Worm (Caenorhabditis elegans) whole organism, young adult: ENCODE data around the gene fbxa-141.
A peak's percentile ranks its signal among the peaks of the same experiment; 100 is the strongest.

Experiments
- C17E4.6 ChIP-seq: fragments of 200-800 bp; sonication (Bioruptor generic); IDR thresholded peaks from 2 replicates; pipeline ENCODE4 v1.3.6; 2022; ENCODE audit warnings: missing genetic modification reagents, missing genetic modification characterization, missing compliant biosample characterization
- D2030.7 ChIP-seq: fragments of 200-800 bp; sonication (Bioruptor generic); IDR thresholded peaks from 2 replicates; pipeline ENCODE4 v1.3.6; 2022; ENCODE audit warnings: missing genetic modification reagents, missing genetic modification characterization, missing compliant biosample characterization
- F37B4.10 ChIP-seq: fragments of 200-800 bp; sonication (Bioruptor generic); IDR thresholded peaks from 2 replicates; pipeline ENCODE4 v1.3.6; 2022; ENCODE audit warnings: missing genetic modification characterization, missing compliant biosample characterization
- F49E8.2 ChIP-seq: sonication (generic microtip); optimal IDR thresholded peaks from 3 replicates; lab custom pipeline; 2017; ENCODE audit warnings: missing genetic modification characterization, mild to moderate bottlenecking, missing compliant biosample characterization, antibody characterized with exemption, moderate library complexity; ENCODE audit not compliant: insufficient read depth
- F52B5.7 ChIP-seq: sonication (generic microtip); optimal IDR thresholded peaks from 2 replicates; lab custom pipeline; 2016; ENCODE audit warnings: mild to moderate bottlenecking, missing genetic modification characterization, missing compliant biosample characterization
- K12H6.12 ChIP-seq: fragments of 200-800 bp; sonication (Bioruptor generic); optimal IDR thresholded peaks from 2 replicates; lab custom pipeline; 2018; ENCODE audit warnings: mild to moderate bottlenecking, missing genetic modification characterization, missing compliant biosample characterization
- T07F8.4 ChIP-seq: sonication (generic microtip); optimal IDR thresholded peaks from 2 replicates; lab custom pipeline; 2016; ENCODE audit warnings: mild to moderate bottlenecking, missing genetic modification characterization, moderate library complexity, missing compliant biosample characterization
- T26A5.8 ChIP-seq: sonication (generic microtip); optimal IDR thresholded peaks from 2 replicates; lab custom pipeline; 2016; ENCODE audit warnings: missing genetic modification characterization, missing compliant biosample characterization
- Y53G8AR.9 ChIP-seq: fragments of 200-800 bp; sonication (Bioruptor generic); conservative IDR thresholded peaks from 2 replicates; pipeline ENCODE4 v1.3.6; 2022; ENCODE audit warnings: missing genetic modification reagents, missing genetic modification characterization, missing compliant biosample characterization
- Y95B8A.8 ChIP-seq: fragments of 200-800 bp; sonication (Bioruptor generic); IDR thresholded peaks from 2 replicates; pipeline ENCODE4 v1.3.6; 2022; ENCODE audit warnings: missing genetic modification reagents, missing genetic modification characterization, missing compliant biosample characterization
- attf-3 ChIP-seq: fragments of 200-800 bp; sonication (Bioruptor generic); conservative IDR thresholded peaks from 2 replicates; pipeline ENCODE4 v1.3.6; 2022; ENCODE audit warnings: missing genetic modification reagents, missing genetic modification characterization, missing compliant biosample characterization
- attf-6 ChIP-seq: fragments of 200-800 bp; sonication (Bioruptor generic); IDR thresholded peaks from 2 replicates; pipeline ENCODE4 v1.3.6; 2022; ENCODE audit warnings: missing genetic modification reagents, missing genetic modification characterization, missing compliant biosample characterization
- bed-2 ChIP-seq: fragments of 200-800 bp; sonication (Bioruptor generic); IDR thresholded peaks from 2 replicates; pipeline ENCODE4 v1.3.6; 2022; ENCODE audit warnings: missing genetic modification reagents, missing genetic modification characterization, missing compliant biosample characterization
- cebp-2 ChIP-seq: fragments of 200-800 bp; sonication (Bioruptor generic); IDR thresholded peaks from 2 replicates; pipeline ENCODE4 v1.3.6; 2022; ENCODE audit warnings: missing genetic modification characterization, missing compliant biosample characterization
- die-1 ChIP-seq: sonication (generic microtip); optimal IDR thresholded peaks from 2 replicates; lab custom pipeline; 2016; ENCODE audit warnings: missing genotype, mild to moderate bottlenecking, missing genetic modification characterization, missing compliant biosample characterization
- efl-1 ChIP-seq: fragments of 150-350 bp; optimal IDR thresholded peaks from 2 replicates; lab custom pipeline; 2014; ENCODE audit warnings: missing biosample characterization, missing genetic modification reagents, missing genetic modification characterization
- hlh-12 ChIP-seq: sonication (generic microtip); optimal IDR thresholded peaks from 2 replicates; lab custom pipeline; 2016; ENCODE audit warnings: missing genetic modification characterization, missing compliant biosample characterization
- hlh-26 ChIP-seq: fragments of 200-800 bp; sonication (Bioruptor generic); conservative IDR thresholded peaks from 2 replicates; pipeline ENCODE4 v1.3.6; 2022; ENCODE audit warnings: missing genetic modification reagents, missing genetic modification characterization, missing compliant biosample characterization
- hrde-1 ChIP-seq: sonication (generic microtip); optimal IDR thresholded peaks from 2 replicates; lab custom pipeline; 2016; ENCODE audit warnings: missing genetic modification characterization, mild to moderate bottlenecking, missing compliant biosample characterization, moderate library complexity, missing genotype, missing genetic modification reagents, borderline replicate concordance
- hsf-1 ChIP-seq: fragments of 200-800 bp; sonication (Bioruptor generic); IDR thresholded peaks from 2 replicates; pipeline ENCODE4 v1.3.6; 2022; ENCODE audit warnings: missing genetic modification reagents, missing genetic modification characterization, missing compliant biosample characterization
- let-526 ChIP-seq: fragments of 200-800 bp; sonication (Bioruptor generic); IDR thresholded peaks from 2 replicates; pipeline ENCODE4 v1.3.6; 2022; ENCODE audit warnings: missing genetic modification reagents, missing genetic modification characterization, missing compliant biosample characterization
- lin-40 ChIP-seq: sonication (generic microtip); optimal IDR thresholded peaks from 2 replicates; lab custom pipeline; 2016; ENCODE audit warnings: missing genetic modification characterization, mild to moderate bottlenecking, missing compliant biosample characterization, missing genotype, missing genetic modification reagents
- lin-54 ChIP-seq: fragments of 200-800 bp; sonication (Bioruptor generic); optimal IDR thresholded peaks from 2 replicates; lab custom pipeline; 2018; ENCODE audit warnings: mild to moderate bottlenecking, missing genetic modification characterization, missing compliant biosample characterization
- lsy-27 ChIP-seq: sonication (generic microtip); optimal IDR thresholded peaks from 2 replicates; lab custom pipeline; 2017; ENCODE audit warnings: missing genetic modification characterization, mild to moderate bottlenecking, missing compliant biosample characterization, antibody characterized with exemption, missing genotype, borderline replicate concordance; ENCODE audit not compliant: insufficient read depth
- madf-3 ChIP-seq: fragments of 200-800 bp; sonication (Bioruptor generic); IDR thresholded peaks from 2 replicates; pipeline ENCODE4 v1.3.6; 2022; ENCODE audit warnings: missing genetic modification reagents, missing genetic modification characterization, missing compliant biosample characterization
- madf-6 ChIP-seq: fragments of 200-800 bp; sonication (Bioruptor generic); IDR thresholded peaks from 2 replicates; pipeline ENCODE4 v1.3.6; 2022; ENCODE audit warnings: missing genetic modification reagents, missing genetic modification characterization, missing compliant biosample characterization
- madf-8 ChIP-seq: fragments of 200-800 bp; sonication (Bioruptor generic); conservative IDR thresholded peaks from 2 replicates; pipeline ENCODE4 v1.3.6; 2022; ENCODE audit warnings: missing genetic modification reagents, missing genetic modification characterization, missing compliant biosample characterization
- nhr-179 ChIP-seq: sonication (generic microtip); optimal IDR thresholded peaks from 2 replicates; lab custom pipeline; 2016; ENCODE audit warnings: mild to moderate bottlenecking, missing genetic modification characterization, missing compliant biosample characterization
- nhr-80 ChIP-seq: sonication (generic microtip); optimal IDR thresholded peaks from 2 replicates; lab custom pipeline; 2016; ENCODE audit warnings: missing genetic modification characterization, missing compliant biosample characterization
- nhr-90 ChIP-seq: sonication (generic microtip); optimal IDR thresholded peaks from 2 replicates; lab custom pipeline; 2016; ENCODE audit warnings: missing genotype, mild to moderate bottlenecking, missing genetic modification characterization, missing compliant biosample characterization
- rcor-1 ChIP-seq: fragments of 200-800 bp; sonication (Bioruptor generic); IDR thresholded peaks from 2 replicates; pipeline ENCODE4 v1.3.6; 2022; ENCODE audit warnings: missing genetic modification reagents, missing genetic modification characterization, missing compliant biosample characterization
- repo-1 ChIP-seq: sonication (generic microtip); optimal IDR thresholded peaks from 2 replicates; lab custom pipeline; 2017; ENCODE audit warnings: mild to moderate bottlenecking, missing genetic modification characterization, missing compliant biosample characterization
- rpc-1 ChIP-seq, 2 experiments: fragments of 150-350 bp in 1 of 2; sonication (generic microtip) in 1 of 2; optimal IDR thresholded peaks; 2 replicates each; lab custom pipeline; 2014 to 2018; ENCODE audit warnings: missing biosample characterization in 1 of 2, missing genetic modification characterization in 1 of 2, missing genetic modification reagents in 1 of 2, missing genotype in 1 of 2
- sea-2 ChIP-seq: fragments of 200-800 bp; sonication (Bioruptor generic); IDR thresholded peaks from 2 replicates; pipeline ENCODE4 v1.3.6; 2022; ENCODE audit warnings: missing genetic modification characterization, missing compliant biosample characterization
- snpc-1.3 ChIP-seq: sonication (generic microtip); optimal IDR thresholded peaks from 2 replicates; lab custom pipeline; 2017; ENCODE audit warnings: missing genetic modification characterization, mild to moderate bottlenecking, missing compliant biosample characterization, antibody characterized with exemption, moderate library complexity, missing genotype, missing genetic modification reagents; ENCODE audit not compliant: insufficient read depth
- sptf-2 ChIP-seq: fragments of 200-800 bp; sonication (Bioruptor generic); optimal IDR thresholded peaks from 2 replicates; lab custom pipeline; 2018; ENCODE audit warnings: mild to moderate bottlenecking, missing genetic modification characterization, missing compliant biosample characterization
- tbx-9 ChIP-seq: sonication (generic microtip); optimal IDR thresholded peaks from 2 replicates; lab custom pipeline; 2016; ENCODE audit warnings: borderline replicate concordance, missing genetic modification characterization, inconsistent platforms, missing compliant biosample characterization
- tlf-1 ChIP-seq: fragments of 200-800 bp; sonication (Bioruptor generic); optimal IDR thresholded peaks from 2 replicates; lab custom pipeline; 2018; ENCODE audit warnings: mild to moderate bottlenecking, missing genetic modification characterization, missing compliant biosample characterization
- unc-130 ChIP-seq: sonication (generic microtip); optimal IDR thresholded peaks from 2 replicates; lab custom pipeline; 2016; ENCODE audit warnings: missing genetic modification reagents, missing genetic modification characterization, missing compliant biosample characterization
- unc-62 ChIP-seq: fragments of 150-350 bp; optimal IDR thresholded peaks from 2 replicates; lab custom pipeline; 2014; ENCODE audit warnings: missing biosample characterization, missing genetic modification reagents, missing genetic modification characterization
- xnd-1 ChIP-seq: sonication (generic microtip); optimal IDR thresholded peaks from 2 replicates; lab custom pipeline; 2016; ENCODE audit warnings: missing genotype, missing genetic modification reagents, missing genetic modification characterization, missing compliant biosample characterization
- ztf-18 ChIP-seq: sonication (generic microtip); optimal IDR thresholded peaks from 2 replicates; lab custom pipeline; 2016; ENCODE audit warnings: missing genotype, mild to moderate bottlenecking, missing genetic modification characterization, missing compliant biosample characterization

fbxa-141 gene

DNA sequence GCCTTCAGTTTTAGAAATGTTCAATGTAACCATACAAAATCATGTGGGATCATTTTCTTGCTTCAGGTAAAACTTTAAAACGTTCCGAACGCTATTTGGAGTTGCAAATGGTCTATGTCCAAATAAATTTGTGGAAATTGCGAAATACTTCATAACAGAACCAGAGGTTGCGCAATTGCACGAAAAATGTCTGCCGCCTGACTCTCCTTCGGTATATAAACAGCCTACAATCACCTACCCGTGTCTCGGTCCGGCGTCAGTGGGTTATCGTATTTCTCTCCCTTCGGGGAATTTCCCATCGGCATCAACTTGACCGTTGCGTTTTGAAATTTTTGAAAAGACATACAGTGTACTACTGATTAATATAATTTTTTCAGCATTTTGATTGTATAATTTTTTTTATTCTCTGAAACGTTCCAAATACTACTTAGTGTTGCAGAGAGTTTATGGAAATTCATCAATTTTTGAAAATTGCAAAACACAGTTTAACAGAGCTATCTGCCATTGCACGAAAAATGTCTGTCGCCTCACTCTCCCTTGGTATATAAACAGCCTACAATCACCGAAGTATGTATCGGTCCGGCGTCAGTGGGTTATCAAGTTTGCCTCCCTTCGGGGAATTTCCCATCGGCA lies 36.0 kb downstream of the fbxa-141 start (continued):
- TF ChIP-seq rpc-1 (optimal IDR thresholded peaks at IDR 0.05; lab: Kevin White, UChicago) (peak; percentile 65), rpc-1 (tag; optimal IDR thresholded peaks at IDR 0.05; lab: Kevin White, UChicago) (peak; percentile 55), tbx-9 (tag; lab: Kevin White, UChicago) (no peak), nhr-179 (no peak), hsf-1 (no peak), die-1 (tag; lab: Kevin White, UChicago) (no peak), attf-3 (GFP tag; lab: Robert Waterston, UW) (no peak), madf-8 (GFP tag; lab: Robert Waterston, UW) (no peak), repo-1 (peak; percentile 83), nhr-90 (tag; lab: Kevin White, UChicago) (peak; percentile 64), nhr-80 (peak; percentile 14), bed-2 (GFP tag; lab: Robert Waterston, UW) (no peak), F49E8.2 (no peak), T26A5.8 (no peak), T07F8.4 (tag; lab: Kevin White, UChicago) (no peak), lsy-27 (tag; lab: Kevin White, UChicago) (no peak), K12H6.12 (tag; lab: Kevin White, UChicago) (no peak), tlf-1 (GFP tag; lab: Kevin White, UChicago) (no peak), F52B5.7 (tag; lab: Kevin White, UChicago) (no peak), hlh-12 (tag; lab: Kevin White, UChicago) (no peak), rcor-1 (GFP tag; lab: Robert Waterston, UW) (0 out of 2 replicates have a peak, but pooled peaks have one; percentile 15), xnd-1 (tag; lab: Kevin White, UChicago) (no peak), Y53G8AR.9 (GFP tag; lab: Robert Waterston, UW) (no peak), sptf-2 (GFP tag; lab: Kevin White, UChicago) (no peak), attf-6 (GFP tag; lab: Robert Waterston, UW) (no peak), unc-130 (GFP tag; lab: Kevin White, UChicago) (no peak), unc-62 (GFP tag; lab: Kevin White, UChicago) (no peak), lin-54 (no peak), hrde-1 (tag; lab: Kevin White, UChicago) (no peak), cebp-2 (peak; percentile 69; the same call in 1 of the 2 replicates), madf-6 (GFP tag; lab: Robert Waterston, UW) (no peak), ztf-18 (tag; lab: Kevin White, UChicago) (peak; percentile 39)

- TF ChIP-seq attf-6 (GFP tag; lab: Robert Waterston, UW), result no peak
These were observed 39.0 kb downstream of the fbxa-141 start, which contains the start of gene M163.5 for ce11 chrX:14473740-14474139. M163.5 (plus strand) TSS chrX:14474040.

DNA sequence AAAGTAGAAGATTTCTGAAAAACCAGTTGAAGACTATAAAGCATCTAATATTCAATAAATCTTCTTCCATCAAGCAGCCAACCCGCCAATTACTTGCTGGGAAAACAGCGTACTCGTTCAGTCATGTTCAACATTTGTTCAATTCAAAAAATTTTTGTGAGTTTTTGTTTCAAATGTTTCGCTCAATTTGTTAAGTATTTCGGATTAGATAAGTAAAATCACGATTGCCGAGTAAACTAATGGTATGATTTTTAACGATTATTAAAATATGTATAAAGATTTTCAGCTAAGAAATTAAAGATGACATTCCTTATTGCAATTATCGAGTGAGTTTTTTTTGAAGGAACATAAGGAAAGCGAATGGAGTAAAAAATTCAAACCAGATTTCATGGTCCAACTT lies 42.0 kb downstream of the fbxa-141 start, which contains the start of gene M163.10:
Gene M163.10, plus strand, starts transcription at position 301 of the 400 bp plus-strand sequence.
- TF ChIP-seq ztf-18 (tag; lab: Kevin White, UChicago), result no peak
- no peak for TF ChIP-seq nhr-80
- TF ChIP-seq let-526, result no peak
- no peak for TF ChIP-seq hlh-26
- no peak for TF ChIP-seq unc-62 (GFP tag; lab: Kevin White, UChicago)

DNA sequence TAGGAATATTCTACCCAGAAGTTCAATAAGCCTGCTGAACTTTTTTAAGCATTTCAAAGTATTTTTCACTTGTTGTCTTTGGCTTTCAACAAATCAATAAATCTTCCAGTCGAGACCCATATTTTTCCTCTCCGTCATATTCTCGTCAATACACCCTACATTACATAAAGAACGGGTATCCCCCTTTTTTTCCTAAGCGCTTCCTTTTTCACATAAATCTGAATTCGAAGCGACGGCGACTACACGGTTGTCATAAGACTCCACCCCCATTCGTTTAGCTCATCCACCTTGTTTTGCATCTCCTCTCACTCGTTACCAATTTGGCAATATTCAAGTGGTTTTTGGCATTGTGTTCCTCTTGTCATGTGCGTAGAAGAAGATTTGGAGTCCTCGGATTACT lies 43.4 kb downstream of the fbxa-141 start, which contains the start of gene M163.9:
Gene M163.9, plus strand, starts transcription at position 301 of the 400 bp plus-strand sequence.
- TF ChIP-seq Y95B8A.8 (GFP tag; lab: Robert Waterston, UW) (no peak), sea-2 (GFP tag; lab: Robert Waterston, UW) (no peak), C17E4.6 (GFP tag; lab: Robert Waterston, UW) (no peak), lin-40 (tag; lab: Kevin White, UChicago) (no peak), D2030.7 (GFP tag; lab: Robert Waterston, UW) (no peak), hlh-12 (tag; lab: Kevin White, UChicago) (no peak), madf-3 (GFP tag; lab: Robert Waterston, UW) (no peak), efl-1 (GFP tag; lab: Kevin White, UChicago) (no peak), rpc-1 (optimal IDR thresholded peaks at IDR 0.05; lab: Kevin White, UChicago) (no peak), rpc-1 (tag; optimal IDR thresholded peaks at IDR 0.05; lab: Kevin White, UChicago) (no peak), attf-6 (GFP tag; lab: Robert Waterston, UW) (no peak), snpc-1.3 (tag; lab: Kevin White, UChicago) (no peak), F37B4.10 (GFP tag; lab: Robert Waterston, UW) (no peak)
